Worm (Caenorhabditis elegans) whole organism, midembryonic: ENCODE results near the gene msp-77.

Source experiments
- T22C8.4 ChIP-seq: fragments of 200-800 bp; sonication (Bioruptor generic); IDR thresholded peaks from 2 replicates; pipeline ENCODE4 v1.3.6; 2022; ENCODE audit warnings: missing genetic modification characterization, missing compliant biosample characterization
- cog-1 ChIP-seq: sonication (generic microtip); optimal IDR thresholded peaks from 2 replicates; lab custom pipeline; 2016; ENCODE audit warnings: missing genetic modification characterization, missing compliant biosample characterization
- flt-1 ChIP-seq: fragments of 200-800 bp; sonication (Bioruptor generic); IDR thresholded peaks from 2 replicates; pipeline ENCODE4 v1.3.6; 2022; ENCODE audit warnings: missing genetic modification characterization, missing compliant biosample characterization
- klf-2 ChIP-seq: fragments of 200-800 bp; sonication (Bioruptor generic); conservative IDR thresholded peaks from 2 replicates; pipeline ENCODE4 v1.3.6; 2022; ENCODE audit warnings: missing genetic modification reagents, missing genetic modification characterization, missing compliant biosample characterization
- med-1 ChIP-seq: sonication (generic microtip); optimal IDR thresholded peaks from 2 replicates; lab custom pipeline; 2017; ENCODE audit warnings: missing genetic modification characterization, mild to moderate bottlenecking, missing compliant biosample characterization, antibody characterized with exemption, missing genetic modification reagents; ENCODE audit not compliant: insufficient read depth
- ref-1 ChIP-seq: fragments of 200-800 bp; sonication (Bioruptor generic); conservative IDR thresholded peaks from 2 replicates; pipeline ENCODE4 v1.3.6; 2022; ENCODE audit warnings: missing genetic modification reagents, missing genetic modification characterization, missing compliant biosample characterization
- tab-1 ChIP-seq: fragments of 200-800 bp; sonication (Bioruptor generic); IDR thresholded peaks from 2 replicates; pipeline ENCODE4 v1.3.6; 2022; ENCODE audit warnings: missing genetic modification characterization, missing compliant biosample characterization

ce11 chrIV:9933580-9933979, 39.1 kb downstream of the msp-77 start, which contains the start of gene spe-29:
- TF ChIP-seq med-1 (GFP tag; lab: Kevin White, UChicago) (no peak), tab-1 (no peak), cog-1 (tag; lab: Kevin White, UChicago) (no peak), klf-2 (GFP tag; lab: Robert Waterston, UW) (no peak), flt-1 (GFP tag; lab: Robert Waterston, UW) (no peak), ref-1 (GFP tag; lab: Robert Waterston, UW) (no peak), T22C8.4 (GFP tag; lab: Robert Waterston, UW) (no peak)
